Fruit fly (Drosophila melanogaster) whole organism, pupa: ENCODE data around the gene temp.

Experiments used
- CG10348 ChIP-seq: fragments of 200-800 bp; sonication (Bioruptor generic); IDR thresholded peaks from 2 replicates; pipeline ENCODE4 v1.3.6; 2022; ENCODE audit warnings: missing biosample characterization, missing genetic modification characterization
- CG12605 ChIP-seq: fragments of 200-800 bp; sonication (Bioruptor generic); IDR thresholded peaks from 2 replicates; pipeline ENCODE4 v1.3.6; 2022; ENCODE audit warnings: missing biosample characterization, missing genetic modification characterization
- CG13204 ChIP-seq: fragments of 200-800 bp; sonication (Bioruptor generic); optimal IDR thresholded peaks from 2 replicates; lab custom pipeline; 2018; ENCODE audit warnings: missing biosample characterization, mild to moderate bottlenecking, missing genetic modification characterization, moderate library complexity
- CG14655 ChIP-seq: fragments of 200-800 bp; sonication (Bioruptor generic); optimal IDR thresholded peaks from 3 replicates; lab custom pipeline; 2017; ENCODE audit warnings: mild to moderate bottlenecking, missing biosample characterization, missing genetic modification reagents, missing genetic modification characterization
- CG15710 ChIP-seq: fragments of 200-800 bp; sonication (Bioruptor generic); optimal IDR thresholded peaks from 2 replicates; lab custom pipeline; 2018; ENCODE audit warnings: missing biosample characterization, mild to moderate bottlenecking, missing genetic modification characterization, moderate library complexity
- CG17806 ChIP-seq: fragments of 200-800 bp; sonication (Bioruptor generic); optimal IDR thresholded peaks from 2 replicates; lab custom pipeline; 2018; ENCODE audit warnings: missing biosample characterization, mild to moderate bottlenecking, missing genetic modification characterization, moderate library complexity
- CG32121 ChIP-seq: fragments of 200-800 bp; sonication (Bioruptor generic); IDR thresholded peaks from 2 replicates; pipeline ENCODE4 v1.3.6; 2022; ENCODE audit warnings: missing biosample characterization, missing genetic modification characterization
- CG34367 ChIP-seq: fragments of 200-800 bp; sonication (Bioruptor generic); optimal IDR thresholded peaks from 2 replicates; lab custom pipeline; 2018; ENCODE audit warnings: missing biosample characterization, mild to moderate bottlenecking, missing genetic modification characterization
- CG4496 ChIP-seq: fragments of 200-800 bp; sonication (Bioruptor generic); IDR thresholded peaks from 3 replicates; pipeline ENCODE4 v1.3.6; 2022; ENCODE audit warnings: missing biosample characterization, missing genetic modification characterization
- CG8159 ChIP-seq: fragments of 200-800 bp; sonication (Bioruptor generic); optimal IDR thresholded peaks from 3 replicates; lab custom pipeline; 2018; ENCODE audit warnings: missing biosample characterization, mild to moderate bottlenecking, missing genetic modification characterization, moderate library complexity
- CG8301 ChIP-seq: fragments of 200-800 bp; sonication (Bioruptor generic); optimal IDR thresholded peaks from 2 replicates; lab custom pipeline; 2018; ENCODE audit warnings: missing biosample characterization, mild to moderate bottlenecking, missing genetic modification characterization
- CG9948 ChIP-seq: fragments of 200-800 bp; sonication (Bioruptor generic); optimal IDR thresholded peaks from 2 replicates; lab custom pipeline; 2018; ENCODE audit warnings: missing biosample characterization, mild to moderate bottlenecking, missing genetic modification characterization, moderate library complexity
- D1 ChIP-seq: fragments of 200-800 bp; sonication (Bioruptor generic); optimal IDR thresholded peaks from 2 replicates; lab custom pipeline; 2018; ENCODE audit warnings: missing biosample characterization, mild to moderate bottlenecking, missing genetic modification characterization, moderate library complexity
- EcR ChIP-seq: fragments of 200-800 bp; sonication (Bioruptor generic); optimal IDR thresholded peaks from 3 replicates; lab custom pipeline; 2019; ENCODE audit warnings: missing biosample characterization, missing genetic modification characterization, mild to moderate bottlenecking, moderate library complexity, missing genetic modification reagents
- Ets98B ChIP-seq: fragments of 200-800 bp; sonication (Bioruptor generic); IDR thresholded peaks from 2 replicates; pipeline ENCODE4 v1.3.6; 2022; ENCODE audit warnings: missing biosample characterization, missing genetic modification characterization
- Pif1A ChIP-seq: fragments of 200-800 bp; sonication (Bioruptor generic); optimal IDR thresholded peaks from 3 replicates; lab custom pipeline; 2016; ENCODE audit warnings: missing biosample characterization, missing genetic modification characterization
- Pif1B ChIP-seq: fragments of 200-800 bp; sonication (Bioruptor generic); optimal IDR thresholded peaks from 3 replicates; lab custom pipeline; 2016; ENCODE audit warnings: missing biosample characterization, missing genetic modification characterization
- Snoo ChIP-seq: fragments of 200-800 bp; sonication (Bioruptor generic); optimal IDR thresholded peaks from 3 replicates; lab custom pipeline; 2017; ENCODE audit warnings: missing biosample characterization, mild to moderate bottlenecking, missing genetic modification characterization, inconsistent platforms
- fd96Ca ChIP-seq: fragments of 200-800 bp; sonication (Bioruptor generic); IDR thresholded peaks from 3 replicates; pipeline ENCODE4 v1.3.6; 2022; ENCODE audit warnings: missing biosample characterization, missing genetic modification characterization
- gl ChIP-seq: fragments of 200-800 bp; sonication (Bioruptor generic); optimal IDR thresholded peaks from 2 replicates; lab custom pipeline; 2018; ENCODE audit warnings: missing biosample characterization, mild to moderate bottlenecking, missing genetic modification characterization
- rn ChIP-seq: fragments of 200-800 bp; sonication (Bioruptor generic); IDR thresholded peaks from 2 replicates; pipeline ENCODE4 v1.3.6; 2022; ENCODE audit warnings: missing biosample characterization, missing genetic modification characterization

temp gene

dm6 chrX:2286985-2287384, 24.7 kb upstream of the temp start:
- TF ChIP-seq Pif1B (GFP tag; lab: Kevin White, UChicago) = no peak
- TF ChIP-seq Pif1A (GFP tag; lab: Kevin White, UChicago) = no peak
- peak; percentile 54 for TF ChIP-seq CG13204 (GFP tag; lab: Kevin White, UChicago)
- no peak for TF ChIP-seq CG9948
- no peak for TF ChIP-seq CG10348
- TF ChIP-seq fd96Ca (GFP tag; lab: Robert Waterston, UW) = peak; percentile 47; the same call in 1 of the 3 replicates
- TF ChIP-seq Snoo (tag; lab: Kevin White, UChicago) = no peak
- TF ChIP-seq CG14655 = peak; percentile 6
- TF ChIP-seq EcR (GFP tag; lab: Kevin White, UChicago) = no peak
- TF ChIP-seq CG32121 (GFP tag; lab: Robert Waterston, UW) = 0 out of 2 replicates have a peak, but pooled peaks have one; percentile 30
- no peak for TF ChIP-seq CG15710
- TF ChIP-seq CG17806 (tag; lab: Kevin White, UChicago) = no peak
- TF ChIP-seq CG34367 (tag; lab: Kevin White, UChicago) = no peak
- no peak for TF ChIP-seq CG8159 (tag; lab: Kevin White, UChicago)
- peak; percentile 38; the same call in 1 of the 2 replicates for TF ChIP-seq CG12605 (GFP tag; lab: Robert Waterston, UW)
- TF ChIP-seq D1 = no peak
- TF ChIP-seq gl (tag; lab: Kevin White, UChicago) = no peak
- peak; percentile 43; the same call in 1 of the 2 replicates for TF ChIP-seq Ets98B
- peak; percentile 61; the same call in 1 of the 3 replicates for TF ChIP-seq CG4496 (GFP tag; lab: Robert Waterston, UW)
- TF ChIP-seq CG8301 (tag; lab: Kevin White, UChicago) = no peak
- no peak for TF ChIP-seq rn (GFP tag; lab: Robert Waterston, UW)

- TF ChIP-seq fd96Ca (GFP tag; lab: Robert Waterston, UW) (0 out of 3 replicates have a peak, but pooled peaks have one; percentile 11), CG15710 (no peak)
Measured at dm6 chrX:2286255-2286654, 23.9 kb upstream of the temp start.

- TF ChIP-seq CG34367 (tag; lab: Kevin White, UChicago) = no peak
- TF ChIP-seq Pif1A (GFP tag; lab: Kevin White, UChicago) = no peak
- TF ChIP-seq CG12605 (GFP tag; lab: Robert Waterston, UW) = peak; percentile 41; the same call in 1 of the 2 replicates
- no peak for TF ChIP-seq rn (GFP tag; lab: Robert Waterston, UW)
- TF ChIP-seq D1 = no peak
- no peak for TF ChIP-seq CG4496 (GFP tag; lab: Robert Waterston, UW)
- TF ChIP-seq CG15710 = peak; percentile 2
- TF ChIP-seq CG9948 = no peak
Measured at dm6 chrX:2283470-2283869, 21.2 kb upstream of the temp start.

dm6 chrX:2278782-2279304, 16.5 kb upstream of the temp start:
- TF ChIP-seq CG9948 (no peak), CG8159 (tag; lab: Kevin White, UChicago) (no peak), Pif1B (GFP tag; lab: Kevin White, UChicago) (no peak), CG4496 (GFP tag; lab: Robert Waterston, UW) (no peak), CG10348 (no peak), CG17806 (tag; lab: Kevin White, UChicago) (no peak)

- TF ChIP-seq D1 = no peak
- no peak for TF ChIP-seq CG14655
- TF ChIP-seq rn (GFP tag; lab: Robert Waterston, UW) = no peak
- TF ChIP-seq CG34367 (tag; lab: Kevin White, UChicago) = no peak
Measured at dm6 chrX:2275249-2275872, 13.0 kb upstream of the temp start, which contains the start of gene Vml. Gene Vml (plus strand): TSS chrX:2275822.

dm6 chrX:2274704-2275199, 12.4 kb upstream of the temp start, which contains the start of gene Grp170:
Gene Grp170 (minus strand): TSS chrX:2275068.
- TF ChIP-seq CG13204 (GFP tag; lab: Kevin White, UChicago) (peak; percentile 5), EcR (GFP tag; lab: Kevin White, UChicago) (peak; percentile 93), Pif1B (GFP tag; lab: Kevin White, UChicago) (peak; percentile 28), CG14655 (no peak), CG8301 (tag; lab: Kevin White, UChicago) (no peak), CG9948 (no peak)

- TF ChIP-seq rn (GFP tag; lab: Robert Waterston, UW) (peak; percentile 37; the same call in 1 of the 2 replicates), CG4496 (GFP tag; lab: Robert Waterston, UW) (peak; percentile 26; the same call in 2 of the 3 replicates), CG17806 (tag; lab: Kevin White, UChicago) (no peak), Ets98B (peak; percentile 33), CG8301 (tag; lab: Kevin White, UChicago) (no peak)
- TF ChIP-seq, all 21 proteins: peak for 3
Measured at dm6 chrX:2270557-2270930, 8.2 kb upstream of the temp start, which contains the start of gene CG2924. Gene CG2924 (minus strand): TSS chrX:2270761.
